Fruit fly (Drosophila melanogaster): ENCODE measurements around the gene sgg.

Gene sgg

dm6 chrX:2589446-2590038 lies 44.2 kb upstream of the sgg start (continued):
- TF ChIP-seq jing (GFP tag; optimal IDR thresholded peaks at IDR 0.05) (peak; percentile 76), Max (GFP tag; optimal IDR thresholded peaks at IDR 0.05) (peak; percentile 79), CG3163 (GFP tag; optimal IDR thresholded peaks at IDR 0.05) (peak; percentile 79), MBD-R2 (GFP tag; IDR thresholded peaks at IDR 0.05) (peak; percentile 91), CG12299 (tag; optimal IDR thresholded peaks at IDR 0.05) (peak; percentile 82), CG1832 (GFP tag; optimal IDR thresholded peaks at IDR 0.05) (no peak), dimm (GFP tag; IDR thresholded peaks at IDR 0.05) (peak; percentile 77), Usf (GFP tag; optimal IDR thresholded peaks at IDR 0.05) (peak; percentile 91), CG18476 (GFP tag; optimal IDR thresholded peaks at IDR 0.05) (peak; percentile 77), Eip74EF (GFP tag; optimal IDR thresholded peaks at IDR 0.05) (peak in 1 of 2 experiments; percentile 62), abd-A (tag; optimal IDR thresholded peaks at IDR 0.05) (peak; percentile 68), Sox100B (GFP tag; optimal IDR thresholded peaks at IDR 0.05) (peak; percentile 64), Pdp1 (GFP tag; optimal IDR thresholded peaks at IDR 0.05) (peak; percentile 92 to 94), repo (GFP tag; optimal IDR thresholded peaks at IDR 0.05) (peak; percentile 85), scrt (GFP tag; optimal IDR thresholded peaks at IDR 0.05) (peak; percentile 83), CG15269 (tag; optimal IDR thresholded peaks at IDR 0.05) (peak; percentile 92), Hsf (GFP tag; optimal IDR thresholded peaks at IDR 0.05) (peak; percentile 95), CG9876 (GFP tag; optimal IDR thresholded peaks at IDR 0.05) (peak; percentile 93), CG18262 (tag; optimal IDR thresholded peaks at IDR 0.05) (peak; percentile 76), vfl (GFP tag; optimal IDR thresholded peaks at IDR 0.05) (peak; percentile 95), peb (GFP tag; IDR thresholded peaks at IDR 0.05) (peak; percentile 82), caup (GFP tag; optimal IDR thresholded peaks at IDR 0.05; ENCODE audit: severe bottlenecking) (peak; percentile 93), ci (GFP tag; IDR thresholded peaks at IDR 0.05) (peak; percentile 96), ase (GFP tag; IDR thresholded peaks at IDR 0.05) (peak; percentile 84), slou (GFP tag; optimal IDR thresholded peaks at IDR 0.05) (peak; percentile 93), Chrac-16 (GFP tag; optimal IDR thresholded peaks at IDR 0.05) (peak; percentile 91), CG6254 (GFP tag; optimal IDR thresholded peaks at IDR 0.05) (peak; percentile 67), CG9215 (GFP tag; IDR thresholded peaks at IDR 0.05) (peak; percentile 94), cas (GFP tag; IDR thresholded peaks at IDR 0.05) (peak; percentile 94), Elba2 (GFP tag; optimal IDR thresholded peaks at IDR 0.05) (peak; percentile 61), CG15514 (GFP tag; optimal IDR thresholded peaks at IDR 0.05) (peak; percentile 88), sqz (GFP tag; optimal IDR thresholded peaks at IDR 0.05) (peak; percentile 28), Trl (optimal IDR thresholded peaks at IDR 0.05) (no peak), Trl (GFP tag; optimal IDR thresholded peaks at IDR 0.05) (peak; percentile 93), chn (GFP tag; optimal IDR thresholded peaks at IDR 0.05) (peak; percentile 87), ro (GFP tag; IDR thresholded peaks at IDR 0.05) (peak; percentile 72; the same call in 1 of the 2 replicates), kni (GFP tag; optimal IDR thresholded peaks at IDR 0.05) (peak; percentile 67), otp (GFP tag; IDR thresholded peaks at IDR 0.05) (peak; percentile 96), B-H2 (GFP tag; optimal IDR thresholded peaks at IDR 0.05) (peak; percentile 49), GATAe (GFP tag; conservative IDR thresholded peaks at IDR 0.05) (peak; percentile 84), pzg (GFP tag; optimal IDR thresholded peaks at IDR 0.05) (peak; percentile 26), p53 (GFP tag; optimal IDR thresholded peaks at IDR 0.05) (peak; percentile 85), Gsc (GFP tag; IDR thresholded peaks at IDR 0.05) (peak; percentile 77), CG1233 (GFP tag; optimal IDR thresholded peaks at IDR 0.05) (peak; percentile 78), CG14441 (GFP tag; IDR thresholded peaks at IDR 0.05) (peak; percentile 94), CG42726 (GFP tag; IDR thresholded peaks at IDR 0.05; ENCODE audit: partially characterized antibody) (no peak), MESR4 (GFP tag; optimal IDR thresholded peaks at IDR 0.05) (peak; percentile 32), grn (GFP tag; optimal IDR thresholded peaks at IDR 0.05) (no peak), unc-4 (GFP tag; IDR thresholded peaks at IDR 0.05; ENCODE audit: partially characterized antibody) (no peak), CG7839 (tag; optimal IDR thresholded peaks at IDR 0.05) (peak; percentile 94)

All from whole organism, embryonic.